Fruit fly (Drosophila melanogaster) whole organism, embryonic: ENCODE results near the gene SdhC.

ENCODE experiments used
- CG11093 ChIP-seq: fragments of 200-800 bp; sonication (Bioruptor generic); IDR thresholded peaks from 3 replicates; pipeline ENCODE4 v1.3.6; 2022; ENCODE audit warnings: missing biosample characterization, missing genetic modification characterization
- CG11456 ChIP-seq: fragments of 200-800 bp; sonication (Bioruptor generic); IDR thresholded peaks from 3 replicates; pipeline ENCODE4 v1.3.6; 2022; ENCODE audit warnings: missing biosample characterization, missing genetic modification characterization
- CG11560 ChIP-seq: fragments of 200-800 bp; sonication (Bioruptor generic); IDR thresholded peaks from 3 replicates; pipeline ENCODE4 v1.3.6; 2022; ENCODE audit warnings: missing biosample characterization, missing genetic modification characterization
- CG12299 ChIP-seq: fragments of 200-800 bp; sonication (Bioruptor generic); optimal IDR thresholded peaks from 2 replicates; lab custom pipeline; 2018; ENCODE audit warnings: missing biosample characterization, mild to moderate bottlenecking, missing genetic modification characterization
- CG13424 ChIP-seq: fragments of 200-800 bp; sonication (Bioruptor generic); optimal IDR thresholded peaks from 2 replicates; lab custom pipeline; 2019; ENCODE audit warnings: missing biosample characterization, mild to moderate bottlenecking, missing genetic modification characterization, moderate library complexity
- CG13775 ChIP-seq: fragments of 200-800 bp; sonication (Bioruptor generic); optimal IDR thresholded peaks from 3 replicates; lab custom pipeline; 2017; ENCODE audit warnings: missing biosample characterization, mild to moderate bottlenecking, missing genetic modification characterization
- CG16863 ChIP-seq: fragments of 200-800 bp; sonication (Bioruptor generic); optimal IDR thresholded peaks from 3 replicates; lab custom pipeline; 2016; ENCODE audit warnings: missing biosample characterization, missing genetic modification characterization
- CG17802 ChIP-seq: fragments of 200-800 bp; sonication (Bioruptor generic); optimal IDR thresholded peaks from 2 replicates; lab custom pipeline; 2018; ENCODE audit warnings: missing biosample characterization, mild to moderate bottlenecking, missing genetic modification characterization, moderate library complexity
- CG17912 ChIP-seq: fragments of 200-800 bp; sonication (Bioruptor generic); optimal IDR thresholded peaks from 2 replicates; lab custom pipeline; 2018; ENCODE audit warnings: missing biosample characterization, mild to moderate bottlenecking, missing genetic modification characterization
- CG18262 ChIP-seq: fragments of 200-800 bp; optimal IDR thresholded peaks from 3 replicates; lab custom pipeline; 2019; ENCODE audit warnings: missing biosample characterization, mild to moderate bottlenecking, missing genetic modification characterization, moderate library complexity
- CG2116 ChIP-seq: fragments of 200-800 bp; sonication (Bioruptor generic); optimal IDR thresholded peaks from 3 replicates; lab custom pipeline; 2018; ENCODE audit warnings: missing biosample characterization, mild to moderate bottlenecking, missing genetic modification characterization
- CG2199 ChIP-seq: fragments of 200-800 bp; sonication (Bioruptor generic); IDR thresholded peaks from 3 replicates; pipeline ENCODE4 v1.3.6; 2022; ENCODE audit warnings: missing biosample characterization, missing genetic modification characterization
- CG3726 ChIP-seq: fragments of 200-800 bp; sonication (Bioruptor generic); IDR thresholded peaks from 3 replicates; pipeline ENCODE4, ENCODE4 v1.3.6; 2022; ENCODE audit warnings: missing biosample characterization, missing genetic modification characterization
- CG3847 ChIP-seq: fragments of 200-800 bp; sonication (Bioruptor generic); IDR thresholded peaks from 2 replicates; pipeline ENCODE4 v1.3.6; 2022; ENCODE audit warnings: missing biosample characterization, missing genetic modification characterization
- CG3995 ChIP-seq: fragments of 200-800 bp; sonication (Bioruptor generic); optimal IDR thresholded peaks from 3 replicates; lab custom pipeline; 2016; ENCODE audit warnings: missing biosample characterization, missing genetic modification characterization
- CG4424 ChIP-seq: fragments of 200-800 bp; sonication (Bioruptor generic); optimal IDR thresholded peaks from 3 replicates; lab custom pipeline; 2016; ENCODE audit warnings: missing biosample characterization, missing genetic modification characterization
- CG7556 ChIP-seq: fragments of 200-800 bp; sonication (Bioruptor generic); optimal IDR thresholded peaks from 2 replicates; lab custom pipeline; 2017; ENCODE audit warnings: missing biosample characterization, mild to moderate bottlenecking, missing genetic modification characterization
- CG7786 ChIP-seq: fragments of 200-800 bp; sonication (Bioruptor generic); optimal IDR thresholded peaks from 2 replicates; lab custom pipeline; 2016; ENCODE audit warnings: missing biosample characterization, missing genetic modification characterization
- CG8924 ChIP-seq: fragments of 200-800 bp; optimal IDR thresholded peaks from 3 replicates; lab custom pipeline; 2019; ENCODE audit warnings: missing biosample characterization, mild to moderate bottlenecking, missing genetic modification characterization, moderate library complexity
- CoRest ChIP-seq: fragments of 200-800 bp; sonication (Bioruptor generic); optimal IDR thresholded peaks from 3 replicates; lab custom pipeline; 2018; ENCODE audit warnings: missing biosample characterization, mild to moderate bottlenecking, missing genetic modification characterization, moderate library complexity
- Dip2 ChIP-seq: fragments of 200-800 bp; sonication (Bioruptor generic); IDR thresholded peaks from 2 replicates; pipeline ENCODE4 v1.3.6; 2022; ENCODE audit warnings: missing biosample characterization, missing genetic modification characterization
- Dll ChIP-seq: fragments of 200-800 bp; sonication (Bioruptor generic); IDR thresholded peaks from 4 replicates; pipeline ENCODE4 v1.3.6; 2022; ENCODE audit warnings: missing biosample characterization, missing genetic modification characterization; ENCODE audit not compliant: partially characterized antibody
- Fer2 ChIP-seq: fragments of 200-800 bp; sonication (Bioruptor generic); optimal IDR thresholded peaks from 2 replicates; lab custom pipeline; 2018; ENCODE audit warnings: missing biosample characterization, mild to moderate bottlenecking, missing genetic modification characterization, moderate library complexity
- Kr ChIP-seq: fragments of 200-800 bp; sonication (Bioruptor generic); optimal IDR thresholded peaks from 2 replicates; lab custom pipeline; 2017; ENCODE audit warnings: missing biosample characterization, mild to moderate bottlenecking, missing genetic modification characterization
- MESR4 ChIP-seq: fragments of 200-800 bp; sonication (Bioruptor generic); optimal IDR thresholded peaks from 2 replicates; lab custom pipeline; 2018; ENCODE audit warnings: missing biosample characterization, mild to moderate bottlenecking, missing genetic modification characterization, moderate library complexity
- Mrtf ChIP-seq: fragments of 200-800 bp; sonication (Bioruptor generic); IDR thresholded peaks from 3 replicates; pipeline ENCODE4 v1.3.6; 2022; ENCODE audit warnings: missing biosample characterization, missing genetic modification characterization
- Myb ChIP-seq: fragments of 200-800 bp; sonication (Bioruptor generic); optimal IDR thresholded peaks from 2 replicates; lab custom pipeline; 2016; ENCODE audit warnings: missing biosample characterization, missing genetic modification characterization
- Neu2 ChIP-seq: fragments of 200-800 bp; sonication (Bioruptor generic); optimal IDR thresholded peaks from 3 replicates; lab custom pipeline; 2016; ENCODE audit warnings: missing biosample characterization, missing genetic modification characterization, borderline replicate concordance
- Nf-YB ChIP-seq: fragments of 200-800 bp; sonication (Bioruptor generic); optimal IDR thresholded peaks from 3 replicates; lab custom pipeline; 2019; ENCODE audit warnings: missing biosample characterization, mild to moderate bottlenecking, missing genetic modification characterization, moderate library complexity
- Taf1 ChIP-seq: fragments of 200-800 bp; sonication (Bioruptor generic); IDR thresholded peaks from 2 replicates; pipeline ENCODE4 v1.3.6; 2022; ENCODE audit warnings: missing biosample characterization, missing genetic modification characterization
- Tbp ChIP-seq: fragments of >200 bp; optimal IDR thresholded peaks from 2 replicates; lab custom pipeline; 2018; ENCODE audit warnings: missing biosample characterization, missing genetic modification characterization
- Usf ChIP-seq: fragments of 200-800 bp; sonication (Bioruptor generic); optimal IDR thresholded peaks from 2 replicates; lab custom pipeline; 2017; ENCODE audit warnings: missing genotype, missing biosample characterization, missing genetic modification characterization
- ase ChIP-seq: fragments of 200-800 bp; sonication (Bioruptor generic); IDR thresholded peaks from 3 replicates; pipeline ENCODE4 v1.3.6; 2022; ENCODE audit warnings: missing biosample characterization, missing genetic modification characterization
- cad ChIP-seq: fragments of >200 bp; optimal IDR thresholded peaks from 2 replicates; lab custom pipeline; 2017; ENCODE audit warnings: missing biosample characterization, missing genetic modification characterization
- cg ChIP-seq: fragments of 200-800 bp; sonication (Bioruptor generic); optimal IDR thresholded peaks from 3 replicates; lab custom pipeline; 2019; ENCODE audit warnings: missing biosample characterization, mild to moderate bottlenecking, missing genetic modification characterization, moderate library complexity
- danr ChIP-seq: fragments of 200-800 bp; sonication (Bioruptor generic); IDR thresholded peaks from 2 replicates; pipeline ENCODE4 v1.3.6; 2022; ENCODE audit warnings: missing biosample characterization, missing genetic modification characterization
- fd3F ChIP-seq: fragments of 200-800 bp; sonication (Bioruptor generic); optimal IDR thresholded peaks from 2 replicates; lab custom pipeline; 2018; ENCODE audit warnings: missing biosample characterization, mild to moderate bottlenecking, missing genetic modification characterization, moderate library complexity
- gcm2 ChIP-seq: fragments of 200-800 bp; sonication (Bioruptor generic); optimal IDR thresholded peaks from 2 replicates; lab custom pipeline; 2016; ENCODE audit warnings: missing biosample characterization, missing genetic modification characterization
- hbn ChIP-seq: fragments of 200-800 bp; sonication (Bioruptor generic); IDR thresholded peaks from 2 replicates; pipeline ENCODE4 v1.3.6; 2022; ENCODE audit warnings: missing biosample characterization, missing genetic modification characterization; ENCODE audit not compliant: partially characterized antibody
- lbe ChIP-seq: fragments of 200-800 bp; sonication (Bioruptor generic); optimal IDR thresholded peaks from 2 replicates; lab custom pipeline; 2016; ENCODE audit warnings: missing biosample characterization, mild to moderate bottlenecking, missing genetic modification characterization
- phol ChIP-seq: fragments of 200-800 bp; sonication (Bioruptor generic); optimal IDR thresholded peaks from 3 replicates; lab custom pipeline; 2018; ENCODE audit warnings: missing biosample characterization, mild to moderate bottlenecking, missing genetic modification characterization, moderate library complexity
- rib ChIP-seq: fragments of 200-800 bp; sonication (Bioruptor generic); IDR thresholded peaks from 2 replicates; pipeline ENCODE4 v1.3.6; 2022; ENCODE audit warnings: missing biosample characterization, missing genetic modification characterization
- run ChIP-seq: fragments of 200-800 bp; sonication (Bioruptor generic); optimal IDR thresholded peaks from 3 replicates; lab custom pipeline; 2018; ENCODE audit warnings: missing biosample characterization, mild to moderate bottlenecking, missing genetic modification characterization
- schlank ChIP-seq: fragments of 200-800 bp; sonication (Bioruptor generic); optimal IDR thresholded peaks from 2 replicates; lab custom pipeline; 2018; ENCODE audit warnings: missing biosample characterization, mild to moderate bottlenecking, missing genetic modification characterization
- sna ChIP-seq: fragments of 200-800 bp; sonication (Bioruptor generic); IDR thresholded peaks from 2 replicates; pipeline ENCODE4 v1.3.6; 2022; ENCODE audit warnings: missing biosample characterization, missing genetic modification characterization; ENCODE audit not compliant: partially characterized antibody
- so ChIP-seq: fragments of 200-800 bp; sonication (Bioruptor generic); IDR thresholded peaks from 3 replicates; pipeline ENCODE4 v1.3.6; 2022; ENCODE audit warnings: missing biosample characterization, missing genetic modification characterization
- sug ChIP-seq: fragments of 200-800 bp; optimal IDR thresholded peaks from 2 replicates; lab custom pipeline; 2019; ENCODE audit warnings: missing biosample characterization, mild to moderate bottlenecking, missing genetic modification characterization, moderate library complexity
- twi ChIP-seq: fragments of 200-800 bp; optimal IDR thresholded peaks from 2 replicates; lab custom pipeline; 2019; ENCODE audit warnings: missing biosample characterization, mild to moderate bottlenecking, missing genetic modification characterization, moderate library complexity
- wek ChIP-seq: fragments of 200-800 bp; sonication (Bioruptor generic); optimal IDR thresholded peaks from 3 replicates; lab custom pipeline; 2018; ENCODE audit warnings: missing biosample characterization, mild to moderate bottlenecking, missing genetic modification characterization, moderate library complexity
- zen ChIP-seq: fragments of 200-800 bp; sonication (Bioruptor generic); optimal IDR thresholded peaks from 3 replicates; lab custom pipeline; 2018; ENCODE audit warnings: missing biosample characterization, mild to moderate bottlenecking, missing genetic modification characterization, moderate library complexity

Gene SdhC

dm6 chr3R:11209801-11210402 lies at the start of gene SdhC, which contains the start of gene Tctp (continued):
- peak; percentile 64 for TF ChIP-seq CoRest (tag; lab: Kevin White, UChicago)
- peak; percentile 74; the same call in 1 of the 2 replicates for TF ChIP-seq rib (GFP tag; lab: Robert Waterston, UW)
- TF ChIP-seq Myb (GFP tag; lab: Kevin White, UChicago), result no peak
- TF ChIP-seq CG2116 (GFP tag; lab: Kevin White, UChicago), result peak; percentile 76
- TF ChIP-seq CG16863 (GFP tag; lab: Kevin White, UChicago), result peak; percentile 49
- TF ChIP-seq sna (GFP tag; lab: Robert Waterston, UW), result 0 out of 2 replicates have a peak, but pooled peaks have one; percentile 4
- peak; percentile 53 for TF ChIP-seq CG13775 (GFP tag; lab: Kevin White, UChicago)
- no peak for TF ChIP-seq danr (GFP tag; lab: Robert Waterston, UW)
- TF ChIP-seq Mrtf (GFP tag; lab: Robert Waterston, UW), result no peak
- no peak for TF ChIP-seq CG11093
- peak; percentile 46 for TF ChIP-seq CG12299 (tag; lab: Kevin White, UChicago)
- TF ChIP-seq CG7786 (GFP tag; lab: Kevin White, UChicago), result no peak
- TF ChIP-seq cad (GFP tag; lab: Kevin White, UChicago), result no peak
- TF ChIP-seq phol (tag; lab: Kevin White, UChicago), result peak; percentile 97
- no peak for TF ChIP-seq CG17912 (GFP tag; lab: Kevin White, UChicago)
- no peak for TF ChIP-seq Kr (GFP tag; lab: Kevin White, UChicago)
- peak; percentile 33 for TF ChIP-seq CG7556 (GFP tag; lab: Kevin White, UChicago)
- TF ChIP-seq sug (tag; lab: Kevin White, UChicago), result peak; percentile 54
- TF ChIP-seq CG11456 (GFP tag; lab: Robert Waterston, UW), result peak; percentile 23; the same call in 2 of the 3 replicates
- TF ChIP-seq wek (GFP tag; lab: Kevin White, UChicago), result no peak
- TF ChIP-seq Tbp (GFP tag; lab: Kevin White, UChicago), result no peak
- TF ChIP-seq twi (tag; lab: Kevin White, UChicago), result no peak
- TF ChIP-seq zen, result peak; percentile 70
- peak; percentile 16 for TF ChIP-seq Nf-YB (GFP tag; lab: Kevin White, UChicago)
- TF ChIP-seq CG11560 (tag; lab: Robert Waterston, UW), result no peak
- TF ChIP-seq Neu2 (GFP tag; lab: Kevin White, UChicago), result no peak
- TF ChIP-seq schlank, result no peak
- no peak for TF ChIP-seq Taf1 (GFP tag; lab: Robert Waterston, UW)
- no peak for TF ChIP-seq Usf (GFP tag; lab: Kevin White, UChicago)
- peak; percentile 60 for TF ChIP-seq CG13424
- peak; percentile 94 for TF ChIP-seq MESR4
- TF ChIP-seq ase (GFP tag; lab: Robert Waterston, UW), result no peak
- peak; percentile 62 for TF ChIP-seq CG18262 (tag; lab: Kevin White, UChicago)
- TF ChIP-seq CG3995 (GFP tag; lab: Kevin White, UChicago), result peak; percentile 45
- peak; percentile 42; the same call in 1 of the 2 replicates for TF ChIP-seq hbn
- peak; percentile 61; the same call in 3 of the 4 replicates for TF ChIP-seq Dll
- TF ChIP-seq Fer2 (tag; lab: Kevin White, UChicago), result no peak
- no peak for TF ChIP-seq fd3F (GFP tag; lab: Kevin White, UChicago)
- peak; percentile 46 for TF ChIP-seq CG8924 (tag; lab: Kevin White, UChicago)
- TF ChIP-seq Dip2 (GFP tag; lab: Robert Waterston, UW), result no peak
- no peak for TF ChIP-seq CG3726 (GFP tag; lab: Robert Waterston, UW)
- no peak for TF ChIP-seq cg
- TF ChIP-seq so (GFP tag; lab: Robert Waterston, UW), result 0 out of 3 replicates have a peak, but pooled peaks have one; percentile 45
- TF ChIP-seq CG2199 (GFP tag; lab: Robert Waterston, UW), result no peak
- TF ChIP-seq gcm2 (GFP tag; lab: Kevin White, UChicago), result no peak
- TF ChIP-seq run (tag; lab: Kevin White, UChicago), result peak; percentile 41
- peak; percentile 6 for TF ChIP-seq CG17802
- peak; percentile 7 for TF ChIP-seq lbe (GFP tag; lab: Kevin White, UChicago)
- peak; percentile 28; the same call in 1 of the 2 replicates for TF ChIP-seq CG3847 (GFP tag; lab: Robert Waterston, UW)
- peak; percentile 46 for TF ChIP-seq CG4424 (GFP tag; lab: Kevin White, UChicago)
